Fruit fly (Drosophila melanogaster): ENCODE measurements around the gene Hers.
A peak's percentile ranks its signal among the peaks of the same experiment; 100 is the strongest.

Gene Hers

dm6 chrX:19850503-19851094 is 15.3 kb upstream of the Hers start:
- TF ChIP-seq GATAe (GFP tag; conservative IDR thresholded peaks at IDR 0.05) (no peak), Nf-YC (tag; optimal IDR thresholded peaks at IDR 0.05) (no peak), dimm (GFP tag; IDR thresholded peaks at IDR 0.05) (peak; percentile 64), ken (GFP tag; IDR thresholded peaks at IDR 0.05) (peak; percentile 88), CG5180 (GFP tag; optimal IDR thresholded peaks at IDR 0.05) (peak; percentile 62), CG1602 (GFP tag; optimal IDR thresholded peaks at IDR 0.05) (peak; percentile 94), hkb (optimal IDR thresholded peaks at IDR 0.05) (no peak), hkb (GFP tag; IDR thresholded peaks at IDR 0.05) (peak; percentile 86), toy (GFP tag; IDR thresholded peaks at IDR 0.05) (0 out of 2 replicates have a peak, but pooled peaks have one; percentile 39), CG10462 (GFP tag; optimal IDR thresholded peaks at IDR 0.05) (peak; percentile 90), pb (GFP tag; optimal IDR thresholded peaks at IDR 0.05) (peak; percentile 84), HLH3B (GFP tag; IDR thresholded peaks at IDR 0.05) (peak; percentile 86), nom (GFP tag; optimal IDR thresholded peaks at IDR 0.05) (peak; percentile 70), CG9215 (GFP tag; IDR thresholded peaks at IDR 0.05) (peak; percentile 52; the same call in 1 of the 2 replicates), zfh2 (GFP tag; optimal IDR thresholded peaks at IDR 0.05) (peak; percentile 26), Ets97D (GFP tag; optimal IDR thresholded peaks at IDR 0.05) (peak; percentile 47), sna (GFP tag; IDR thresholded peaks at IDR 0.05; ENCODE audit: partially characterized antibody) (no peak), CG17829 (tag; optimal IDR thresholded peaks at IDR 0.05) (peak; percentile 79), dmrt11E (tag; optimal IDR thresholded peaks at IDR 0.05) (peak; percentile 98), p53 (GFP tag; optimal IDR thresholded peaks at IDR 0.05) (peak; percentile 78), CG8924 (tag; optimal IDR thresholded peaks at IDR 0.05) (peak; percentile 68), CG34376 (GFP tag; optimal IDR thresholded peaks at IDR 0.05) (no peak), CG10147 (GFP tag; optimal IDR thresholded peaks at IDR 0.05) (peak; percentile 66), ara (GFP tag; IDR thresholded peaks at IDR 0.05) (peak; percentile 90), CG4360 (GFP tag; IDR thresholded peaks at IDR 0.05) (peak; percentile 100), lov (optimal IDR thresholded peaks at IDR 0.05) (no peak), lov (GFP tag; IDR thresholded peaks at IDR 0.05) (peak; percentile 89), BEAF-32 (GFP tag; optimal IDR thresholded peaks at IDR 0.05) (no peak), CG1647 (GFP tag; optimal IDR thresholded peaks at IDR 0.05) (peak; percentile 89), HLH54F (GFP tag; optimal IDR thresholded peaks at IDR 0.05) (peak; percentile 70), Doc3 (GFP tag; IDR thresholded peaks at IDR 0.05; ENCODE audit: partially characterized antibody) (no peak), ap (GFP tag; IDR thresholded peaks at IDR 0.05) (peak; percentile 87), Drgx (GFP tag; IDR thresholded peaks at IDR 0.05) (peak; percentile 91), mld (GFP tag; IDR thresholded peaks at IDR 0.05; ENCODE audit: partially characterized antibody) (no peak), chif (GFP tag; optimal IDR thresholded peaks at IDR 0.05) (peak; percentile 92 to 98), CG32772 (GFP tag; IDR thresholded peaks at IDR 0.05) (peak; percentile 87), Hand (GFP tag; optimal IDR thresholded peaks at IDR 0.05) (no peak), CG11456 (GFP tag; IDR thresholded peaks at IDR 0.05) (peak; percentile 77), CG11398 (GFP tag; optimal IDR thresholded peaks at IDR 0.05) (peak; percentile 88), CG16779 (GFP tag; IDR thresholded peaks at IDR 0.05) (0 out of 2 replicates have a peak, but pooled peaks have one; percentile 42), Side (GFP tag; optimal IDR thresholded peaks at IDR 0.05) (peak; percentile 87), CG33213 (GFP tag; optimal IDR thresholded peaks at IDR 0.05) (peak; percentile 89), ab (GFP tag; optimal IDR thresholded peaks at IDR 0.05) (peak; percentile 91), org-1 (GFP tag; optimal IDR thresholded peaks at IDR 0.05) (peak; percentile 80), Vsx1 (GFP tag; optimal IDR thresholded peaks at IDR 0.05) (no peak), CoRest (tag; optimal IDR thresholded peaks at IDR 0.05) (peak; percentile 89), Dip3 (GFP tag; optimal IDR thresholded peaks at IDR 0.05) (peak; percentile 68), Deaf1 (tag; optimal IDR thresholded peaks at IDR 0.05) (no peak), Sry-δ (GFP tag; optimal IDR thresholded peaks at IDR 0.05) (peak; percentile 50), hbn (GFP tag; IDR thresholded peaks at IDR 0.05; ENCODE audit: partially characterized antibody) (no peak), CG2199 (GFP tag; IDR thresholded peaks at IDR 0.05) (peak; percentile 91)
